Fruit fly (Drosophila melanogaster) whole organism, prepupa: Measurements from ENCODE around the gene CG6026.

Experiments
- CG10631 ChIP-seq: fragments of 200-800 bp; sonication (Bioruptor generic); optimal IDR thresholded peaks from 2 replicates; lab custom pipeline; 2016; ENCODE audit warnings: missing biosample characterization, missing genetic modification characterization
- CG10669 ChIP-seq: fragments of 200-800 bp; sonication (Bioruptor generic); optimal IDR thresholded peaks from 3 replicates; lab custom pipeline; 2018; ENCODE audit warnings: missing biosample characterization, mild to moderate bottlenecking, missing genetic modification characterization, moderate library complexity
- CG11294 ChIP-seq: fragments of 200-800 bp; sonication (Bioruptor generic); IDR thresholded peaks from 2 replicates; pipeline ENCODE4 v1.3.6; 2022; ENCODE audit warnings: missing biosample characterization, missing genetic modification characterization
- CG11902 ChIP-seq: fragments of 200-800 bp; sonication (Bioruptor generic); optimal IDR thresholded peaks from 3 replicates; lab custom pipeline; 2016; ENCODE audit warnings: missing biosample characterization, missing genetic modification characterization
- CG15336 ChIP-seq: fragments of 200-800 bp; sonication (Bioruptor generic); IDR thresholded peaks from 2 replicates; pipeline ENCODE4 v1.3.6; 2022; ENCODE audit warnings: missing biosample characterization, missing genetic modification characterization
- CG3032 ChIP-seq: fragments of 200-800 bp; optimal IDR thresholded peaks from 2 replicates; lab custom pipeline; 2019; ENCODE audit warnings: missing biosample characterization, mild to moderate bottlenecking, missing genetic modification characterization, moderate library complexity
- CG31627 ChIP-seq: fragments of 200-800 bp; sonication (Bioruptor generic); optimal IDR thresholded peaks from 3 replicates; lab custom pipeline; 2016; ENCODE audit warnings: missing biosample characterization, missing genetic modification characterization
- CG32006 ChIP-seq: fragments of 200-800 bp; sonication (Bioruptor generic); optimal IDR thresholded peaks from 3 replicates; lab custom pipeline; 2017; ENCODE audit warnings: missing biosample characterization, mild to moderate bottlenecking, missing genetic modification characterization
- CG3919 ChIP-seq: fragments of 200-800 bp; sonication (Bioruptor generic); optimal IDR thresholded peaks from 3 replicates; lab custom pipeline; 2016; ENCODE audit warnings: missing biosample characterization, missing genetic modification characterization
- CG4318 ChIP-seq: fragments of 200-800 bp; sonication (Bioruptor generic); optimal IDR thresholded peaks from 3 replicates; lab custom pipeline; 2017; ENCODE audit warnings: missing biosample characterization, mild to moderate bottlenecking, missing genetic modification characterization
- CG6163 ChIP-seq: fragments of 200-800 bp; sonication (Bioruptor generic); IDR thresholded peaks from 3 replicates; pipeline ENCODE4 v1.3.6; 2022; ENCODE audit warnings: missing biosample characterization, missing genetic modification characterization
- CG6276 ChIP-seq: fragments of 200-800 bp; sonication (Bioruptor generic); optimal IDR thresholded peaks from 2 replicates; lab custom pipeline; 2017; ENCODE audit warnings: missing biosample characterization, mild to moderate bottlenecking, missing genetic modification characterization
- CG6792 ChIP-seq: fragments of 200-800 bp; sonication (Bioruptor generic); optimal IDR thresholded peaks from 3 replicates; lab custom pipeline; 2016; ENCODE audit warnings: missing biosample characterization, missing genetic modification characterization
- CG6808 ChIP-seq: fragments of 200-800 bp; sonication (Bioruptor generic); optimal IDR thresholded peaks from 3 replicates; lab custom pipeline; 2017; ENCODE audit warnings: missing biosample characterization, missing genetic modification characterization, mild to moderate bottlenecking, moderate library complexity, missing genetic modification reagents
- CG6854 ChIP-seq: fragments of 200-800 bp; sonication (Bioruptor generic); optimal IDR thresholded peaks from 2 replicates; lab custom pipeline; 2017; ENCODE audit warnings: missing biosample characterization, mild to moderate bottlenecking, missing genetic modification characterization
- CG7368 ChIP-seq: fragments of 200-800 bp; sonication (Bioruptor generic); optimal IDR thresholded peaks from 3 replicates; lab custom pipeline; 2016; ENCODE audit warnings: missing biosample characterization, missing genetic modification characterization
- CG8319 ChIP-seq: fragments of 200-800 bp; sonication (Bioruptor generic); optimal IDR thresholded peaks from 3 replicates; lab custom pipeline; 2016; ENCODE audit warnings: missing biosample characterization, missing genetic modification characterization
- CG8632 ChIP-seq: fragments of 200-800 bp; sonication (Bioruptor generic); optimal IDR thresholded peaks from 3 replicates; lab custom pipeline; 2016; ENCODE audit warnings: missing biosample characterization, missing genetic modification characterization
- CG9139 ChIP-seq: fragments of 200-800 bp; sonication (Bioruptor generic); optimal IDR thresholded peaks from 3 replicates; lab custom pipeline; 2017; ENCODE audit warnings: missing biosample characterization, mild to moderate bottlenecking, missing genetic modification characterization
- Eip75B ChIP-seq: fragments of 200-800 bp; sonication (Bioruptor generic); optimal IDR thresholded peaks from 3 replicates; lab custom pipeline; 2016; ENCODE audit warnings: missing biosample characterization, missing genetic modification characterization
- Eip93F ChIP-seq: fragments of 200-800 bp; sonication (Bioruptor generic); optimal IDR thresholded peaks from 2 replicates; lab custom pipeline; 2016; ENCODE audit warnings: missing biosample characterization, mild to moderate bottlenecking, missing genetic modification characterization
- Hr38 ChIP-seq: sonication (Bioruptor generic); optimal IDR thresholded peaks from 2 replicates; lab custom pipeline; 2016; ENCODE audit warnings: missing biosample characterization, missing genetic modification characterization
- Hr39 ChIP-seq: fragments of 200-800 bp; sonication (Bioruptor generic); optimal IDR thresholded peaks from 2 replicates; lab custom pipeline; 2016; ENCODE audit warnings: missing biosample characterization, missing genetic modification characterization
- Hr4 ChIP-seq: fragments of 200-800 bp; sonication (Bioruptor generic); optimal IDR thresholded peaks from 3 replicates; lab custom pipeline; 2016; ENCODE audit warnings: missing biosample characterization, missing genetic modification characterization
- Lpt ChIP-seq: fragments of 200-800 bp; sonication (Bioruptor generic); optimal IDR thresholded peaks from 3 replicates; lab custom pipeline; 2016; ENCODE audit warnings: missing biosample characterization, missing genetic modification characterization
- Met ChIP-seq: fragments of 200-800 bp; sonication (Bioruptor generic); optimal IDR thresholded peaks from 3 replicates; lab custom pipeline; 2016; ENCODE audit warnings: missing biosample characterization, missing genetic modification characterization
- Smox ChIP-seq: fragments of 200-800 bp; sonication (Bioruptor generic); optimal IDR thresholded peaks from 3 replicates; lab custom pipeline; 2016; ENCODE audit warnings: missing biosample characterization, missing genetic modification characterization
- Sox14 ChIP-seq: fragments of 200-800 bp; sonication (Bioruptor generic); optimal IDR thresholded peaks from 3 replicates; lab custom pipeline; 2016; ENCODE audit warnings: missing biosample characterization, missing genetic modification characterization
- Sox15 ChIP-seq: fragments of 200-800 bp; sonication (Bioruptor generic); optimal IDR thresholded peaks from 3 replicates; lab custom pipeline; 2016; ENCODE audit warnings: missing biosample characterization, missing genetic modification characterization
- achi ChIP-seq: fragments of 200-800 bp; sonication (Bioruptor generic); optimal IDR thresholded peaks from 3 replicates; lab custom pipeline; 2016; ENCODE audit warnings: missing biosample characterization, missing genetic modification characterization
- acj6 ChIP-seq: fragments of 200-800 bp; sonication (Bioruptor generic); optimal IDR thresholded peaks from 3 replicates; lab custom pipeline; 2016; ENCODE audit warnings: missing biosample characterization, missing genetic modification characterization
- cyc ChIP-seq: fragments of 200-800 bp; sonication (Bioruptor generic); optimal IDR thresholded peaks from 3 replicates; lab custom pipeline; 2016; ENCODE audit warnings: missing biosample characterization, missing genetic modification characterization
- dac ChIP-seq: fragments of 200-800 bp; sonication (Bioruptor generic); optimal IDR thresholded peaks from 2 replicates; lab custom pipeline; 2017; ENCODE audit warnings: missing biosample characterization, mild to moderate bottlenecking, missing genetic modification characterization
- dsx ChIP-seq: fragments of 200-800 bp; optimal IDR thresholded peaks from 3 replicates; lab custom pipeline; 2019; ENCODE audit warnings: missing biosample characterization, mild to moderate bottlenecking, missing genetic modification characterization, moderate library complexity; ENCODE audit not compliant: poor library complexity, severe bottlenecking
- eg ChIP-seq: fragments of 200-800 bp; sonication (Bioruptor generic); IDR thresholded peaks from 3 replicates; pipeline ENCODE4 v1.3.6; 2022; ENCODE audit warnings: missing biosample characterization, missing genetic modification characterization
- fd59A ChIP-seq: fragments of 200-800 bp; sonication (Bioruptor generic); optimal IDR thresholded peaks from 2 replicates; lab custom pipeline; 2017; ENCODE audit warnings: missing biosample characterization, mild to moderate bottlenecking, missing genetic modification characterization, missing genetic modification reagents
- fd85E ChIP-seq: fragments of 200-800 bp; sonication (Bioruptor generic); optimal IDR thresholded peaks from 3 replicates; lab custom pipeline; 2016; ENCODE audit warnings: missing biosample characterization, missing genetic modification characterization
- fkh ChIP-seq: fragments of 200-800 bp; sonication (Bioruptor generic); optimal IDR thresholded peaks from 3 replicates; lab custom pipeline; 2017; ENCODE audit warnings: missing biosample characterization, mild to moderate bottlenecking, missing genetic modification characterization, moderate library complexity
- lz ChIP-seq: fragments of 200-800 bp; sonication (Bioruptor generic); optimal IDR thresholded peaks from 3 replicates; lab custom pipeline; 2016; ENCODE audit warnings: missing biosample characterization, missing genetic modification characterization
- net ChIP-seq: fragments of 200-800 bp; sonication (Bioruptor generic); optimal IDR thresholded peaks from 3 replicates; lab custom pipeline; 2016; ENCODE audit warnings: missing biosample characterization, missing genetic modification characterization
- salr ChIP-seq, 2 experiments: fragments of 200-800 bp; sonication (Bioruptor generic); optimal IDR thresholded peaks; 3 replicates each; lab custom pipeline; 2016 to 2018; ENCODE audit warnings: missing biosample characterization in 2 of 2, missing genetic modification characterization in 2 of 2, mild to moderate bottlenecking in 1 of 2
- svp ChIP-seq: fragments of 200-800 bp; sonication (Bioruptor generic); peaks from one replicate; lab custom pipeline; 2016; ENCODE audit warnings: missing biosample characterization, missing genetic modification characterization
- topi ChIP-seq: fragments of 200-800 bp; sonication (Bioruptor generic); optimal IDR thresholded peaks from 3 replicates; lab custom pipeline; 2016; ENCODE audit warnings: missing biosample characterization, missing genetic modification characterization
- vri ChIP-seq: fragments of 200-800 bp; sonication (Bioruptor generic); optimal IDR thresholded peaks from 3 replicates; lab custom pipeline; 2016; ENCODE audit warnings: missing biosample characterization, mild to moderate bottlenecking, missing genetic modification characterization

The CG6026 gene

dm6 chr3R:19065474-19065873 is 32.1 kb downstream of the CG6026 start:
- TF ChIP-seq topi (GFP tag; lab: Kevin White, UChicago) (no peak), CG8319 (GFP tag; lab: Kevin White, UChicago) (no peak), CG6792 (GFP tag; lab: Kevin White, UChicago) (no peak), salr (GFP tag; optimal IDR thresholded peaks at IDR 0.05; lab: Kevin White, UChicago) (no peak), vri (GFP tag; lab: Kevin White, UChicago) (peak; percentile 80)

- peak; percentile 69 for TF ChIP-seq dsx
- TF ChIP-seq salr (GFP tag; optimal IDR thresholded peaks at IDR 0.05; lab: Kevin White, UChicago), result no peak
- TF ChIP-seq, all 60 proteins: peak for 1
Observed at dm6 chr3R:19066965-19067614, 33.8 kb downstream of the CG6026 start.

- peak; percentile 24 for TF ChIP-seq svp (GFP tag; lab: Kevin White, UChicago)
- TF ChIP-seq Hr4 (GFP tag; lab: Kevin White, UChicago), result peak; percentile 0
- peak; percentile 73 for TF ChIP-seq fkh
- TF ChIP-seq topi (GFP tag; lab: Kevin White, UChicago), result no peak
- TF ChIP-seq eg (GFP tag; lab: Robert Waterston, UW), result peak; percentile 26; the same call in 1 of the 3 replicates
- no peak for TF ChIP-seq CG3032
Observed at dm6 chr3R:19067876-19068406, 34.6 kb downstream of the CG6026 start.

dm6 chr3R:19069740-19070139 is 36.4 kb downstream of the CG6026 start:
- TF ChIP-seq Sox14 (GFP tag; lab: Kevin White, UChicago) (peak; percentile 39), CG15336 (GFP tag; lab: Robert Waterston, UW) (no peak), dsx (peak; percentile 32), svp (GFP tag; lab: Kevin White, UChicago) (no peak), Smox (no peak), CG6163 (GFP tag; lab: Robert Waterston, UW) (peak; percentile 51; the same call in 1 of the 3 replicates), Hr38 (GFP tag; lab: Kevin White, UChicago) (no peak), Lpt (no peak), achi (GFP tag; lab: Kevin White, UChicago) (peak; percentile 50), CG10631 (GFP tag; lab: Kevin White, UChicago) (peak; percentile 42), CG3919 (peak; percentile 24), CG31627 (no peak), Eip75B (peak; percentile 47), net (no peak), CG6808 (GFP tag; lab: Kevin White, UChicago) (no peak), CG9139 (GFP tag; lab: Kevin White, UChicago) (no peak), CG10669 (no peak), CG32006 (GFP tag; lab: Kevin White, UChicago) (peak; percentile 18), cyc (GFP tag; lab: Kevin White, UChicago) (no peak), CG11902 (GFP tag; lab: Kevin White, UChicago) (no peak), eg (GFP tag; lab: Robert Waterston, UW) (no peak), CG6792 (GFP tag; lab: Kevin White, UChicago) (no peak), Sox15 (GFP tag; lab: Kevin White, UChicago) (no peak), salr (GFP tag; optimal IDR thresholded peaks at IDR 0.05; lab: Kevin White, UChicago) (peak in 1 of 2 experiments; percentile 7), Hr4 (GFP tag; lab: Kevin White, UChicago) (peak; percentile 22), CG3032 (peak; percentile 40), Eip93F (GFP tag; lab: Kevin White, UChicago) (no peak), CG6854 (GFP tag; lab: Kevin White, UChicago) (no peak), CG6276 (GFP tag; lab: Kevin White, UChicago) (no peak), Met (GFP tag; lab: Kevin White, UChicago) (no peak), CG8319 (GFP tag; lab: Kevin White, UChicago) (no peak), fd85E (GFP tag; lab: Kevin White, UChicago) (no peak), CG11294 (GFP tag; lab: Robert Waterston, UW) (no peak), lz (GFP tag; lab: Kevin White, UChicago) (no peak), fd59A (peak; percentile 32), acj6 (peak; percentile 16), dac (no peak), CG8632 (GFP tag; lab: Kevin White, UChicago) (no peak), CG4318 (GFP tag; lab: Kevin White, UChicago) (no peak), Hr39 (no peak), CG7368 (GFP tag; lab: Kevin White, UChicago) (no peak)
